Worm (Caenorhabditis elegans) whole organism, L1 larva: ENCODE measurements around the gene C24H11.5.

Experiments used
- C04F5.9 ChIP-seq: sonication (generic microtip); optimal IDR thresholded peaks from 2 replicates; lab custom pipeline; 2016; ENCODE audit warnings: missing genetic modification characterization, missing compliant biosample characterization
- F16B12.6 ChIP-seq: fragments of 150-350 bp; optimal IDR thresholded peaks from 2 replicates; lab custom pipeline; 2014; ENCODE audit warnings: missing biosample characterization, missing genetic modification characterization
- Y116A8C.19 ChIP-seq: sonication (generic microtip); optimal IDR thresholded peaks from 2 replicates; lab custom pipeline; 2016; ENCODE audit warnings: missing compliant biosample characterization, missing genetic modification characterization, borderline replicate concordance
- alr-1 ChIP-seq: fragments of 200-800 bp; sonication (Bioruptor generic); optimal IDR thresholded peaks from 2 replicates; lab custom pipeline; 2018; ENCODE audit warnings: borderline replicate concordance, mild to moderate bottlenecking, missing genetic modification characterization, missing compliant biosample characterization
- aly-2 ChIP-seq: fragments of 150-350 bp; optimal IDR thresholded peaks from 2 replicates; lab custom pipeline; 2014; ENCODE audit warnings: missing biosample characterization, missing genetic modification characterization
- blmp-1 ChIP-seq: fragments of 150-350 bp; optimal IDR thresholded peaks from 2 replicates; lab custom pipeline; 2014; ENCODE audit warnings: missing biosample characterization, missing genetic modification characterization
- ceh-8 ChIP-seq: fragments of 200-800 bp; sonication (Bioruptor generic); optimal IDR thresholded peaks from 2 replicates; lab custom pipeline; 2018; ENCODE audit warnings: mild to moderate bottlenecking, missing genetic modification characterization, moderate library complexity, missing compliant biosample characterization
- ceh-82 ChIP-seq, 3 experiments: fragments of 150-350 bp in 1 of 3; sonication (generic microtip) in 2 of 3; optimal IDR thresholded peaks; 2 replicates each; lab custom pipeline; 2014 to 2017; ENCODE audit warnings: missing biosample characterization in 3 of 3, missing genetic modification characterization in 3 of 3
- ces-1 ChIP-seq: fragments of 150-350 bp; optimal IDR thresholded peaks from 2 replicates; lab custom pipeline; 2014; ENCODE audit warnings: missing biosample characterization, missing genetic modification reagents, missing genetic modification characterization
- dpl-1 ChIP-seq, 3 experiments: fragments of 150-350 bp in 2 of 3; sonication (generic microtip) in 1 of 3; optimal IDR thresholded peaks; 2 replicates each; lab custom pipeline; 2014 to 2017; ENCODE audit warnings: missing biosample characterization in 3 of 3, missing genetic modification characterization in 3 of 3, missing genetic modification reagents in 3 of 3
- dsc-1 ChIP-seq: sonication (generic microtip); optimal IDR thresholded peaks from 2 replicates; lab custom pipeline; 2016; ENCODE audit warnings: mild to moderate bottlenecking, missing genetic modification characterization, missing compliant biosample characterization
- efl-1 ChIP-seq, 4 experiments: fragments of 150-350 bp; optimal IDR thresholded peaks in 3 of 4; peaks in 1 of 4; 1 replicate in 1 of 4; 2 replicates in 3 of 4; lab custom pipeline; 2014; ENCODE audit warnings: missing biosample characterization in 2 of 4, missing genetic modification characterization in 2 of 4, missing genetic modification reagents in 2 of 4
- efl-3 ChIP-seq: fragments of 200-800 bp; sonication (Bioruptor generic); optimal IDR thresholded peaks from 2 replicates; lab custom pipeline; 2018; ENCODE audit warnings: mild to moderate bottlenecking, missing genetic modification characterization, missing compliant biosample characterization
- egl-27 ChIP-seq, 2 experiments: fragments of 150-350 bp in 1 of 2; sonication (generic microtip); optimal IDR thresholded peaks; 3 replicates each; lab custom pipeline; 2017 to 2018; ENCODE audit warnings: missing biosample characterization in 2 of 2, missing genetic modification characterization in 2 of 2, missing genetic modification reagents in 2 of 2
- fkh-8 ChIP-seq: sonication (generic microtip); optimal IDR thresholded peaks from 2 replicates; lab custom pipeline; 2016; ENCODE audit warnings: mild to moderate bottlenecking, missing genetic modification characterization, missing compliant biosample characterization
- grh-1 ChIP-seq: fragments of 200-800 bp; sonication (Bioruptor generic); IDR thresholded peaks from 2 replicates; pipeline ENCODE4 v1.3.6; 2022; ENCODE audit warnings: missing genetic modification reagents, missing genetic modification characterization, missing compliant biosample characterization
- hlh-17 ChIP-seq: fragments of 200-800 bp; sonication (Bioruptor generic); optimal IDR thresholded peaks from 2 replicates; lab custom pipeline; 2018; ENCODE audit warnings: missing genetic modification characterization, mild to moderate bottlenecking, missing compliant biosample characterization, moderate library complexity, borderline replicate concordance
- hlh-4 ChIP-seq: sonication (generic microtip); optimal IDR thresholded peaks from 2 replicates; lab custom pipeline; 2016; ENCODE audit warnings: mild to moderate bottlenecking, missing genetic modification characterization, missing compliant biosample characterization
- hpl-2 ChIP-seq: fragments of 150-350 bp; optimal IDR thresholded peaks from 2 replicates; lab custom pipeline; 2014; ENCODE audit warnings: missing biosample characterization, missing genetic modification reagents, missing genetic modification characterization
- isw-1 ChIP-seq: fragments of 200-800 bp; sonication (Bioruptor generic); IDR thresholded peaks from 2 replicates; pipeline ENCODE4 v1.3.6; 2022; ENCODE audit warnings: missing genetic modification characterization, missing compliant biosample characterization
- lin-13 ChIP-seq: fragments of 150-350 bp; optimal IDR thresholded peaks from 2 replicates; lab custom pipeline; 2014; ENCODE audit warnings: missing biosample characterization, missing genetic modification reagents, missing genetic modification characterization
- lin-15B ChIP-seq: fragments of 150-350 bp; sonication (generic microtip); optimal IDR thresholded peaks from 3 replicates; lab custom pipeline; 2014; ENCODE audit warnings: missing biosample characterization, missing genetic modification characterization
- lin-39 ChIP-seq: fragments of 150-350 bp; optimal IDR thresholded peaks from 2 replicates; lab custom pipeline; 2014; ENCODE audit warnings: missing biosample characterization, missing genetic modification reagents, missing genetic modification characterization
- lsy-2 ChIP-seq, 2 experiments: fragments of 150-350 bp; optimal IDR thresholded peaks; 2 replicates each; lab custom pipeline; 2014; ENCODE audit warnings: missing biosample characterization in 2 of 2, missing genetic modification characterization in 2 of 2
- mdl-1 ChIP-seq, 2 experiments: fragments of 150-350 bp; optimal IDR thresholded peaks; 2 replicates each; lab custom pipeline; 2014 to 2017; ENCODE audit warnings: missing biosample characterization in 2 of 2, missing genetic modification characterization in 2 of 2, inconsistent platforms in 1 of 2
- mef-2 ChIP-seq: fragments of 150-350 bp; optimal IDR thresholded peaks from 2 replicates; lab custom pipeline; 2014; ENCODE audit warnings: missing biosample characterization, missing genetic modification characterization
- nhr-11 ChIP-seq: fragments of 150-350 bp; optimal IDR thresholded peaks from 2 replicates; lab custom pipeline; 2014; ENCODE audit warnings: missing biosample characterization, missing genetic modification characterization
- nhr-12 ChIP-seq: sonication (generic microtip); optimal IDR thresholded peaks from 2 replicates; lab custom pipeline; 2017; ENCODE audit warnings: missing biosample characterization, missing genetic modification characterization
- nhr-237 ChIP-seq: fragments of 150-350 bp; optimal IDR thresholded peaks from 2 replicates; lab custom pipeline; 2014; ENCODE audit warnings: missing biosample characterization, missing genetic modification characterization
- nhr-47 ChIP-seq: sonication (generic microtip); optimal IDR thresholded peaks from 2 replicates; lab custom pipeline; 2016; ENCODE audit warnings: mild to moderate bottlenecking, missing genetic modification characterization, moderate library complexity, missing compliant biosample characterization
- nhr-71 ChIP-seq: sonication (generic microtip); optimal IDR thresholded peaks from 2 replicates; lab custom pipeline; 2016; ENCODE audit warnings: mild to moderate bottlenecking, missing genetic modification characterization, moderate library complexity, missing compliant biosample characterization
- nhr-90 ChIP-seq: sonication (generic microtip); optimal IDR thresholded peaks from 2 replicates; lab custom pipeline; 2016; ENCODE audit warnings: mild to moderate bottlenecking, missing genetic modification characterization, missing compliant biosample characterization; ENCODE audit not compliant: poor library complexity
- pax-3 ChIP-seq: fragments of 200-800 bp; sonication (Bioruptor generic); optimal IDR thresholded peaks from 2 replicates; lab custom pipeline; 2018; ENCODE audit warnings: mild to moderate bottlenecking, missing genetic modification characterization, moderate library complexity, missing compliant biosample characterization
- skn-1 ChIP-seq: fragments of 150-350 bp; optimal IDR thresholded peaks from 2 replicates; lab custom pipeline; 2014; ENCODE audit warnings: missing biosample characterization, missing genetic modification characterization
- sptf-1 ChIP-seq: fragments of 150-350 bp; optimal IDR thresholded peaks from 2 replicates; lab custom pipeline; 2014; ENCODE audit warnings: missing biosample characterization, missing genetic modification characterization
- swsn-7 ChIP-seq: sonication (generic microtip); optimal IDR thresholded peaks from 2 replicates; lab custom pipeline; 2016; ENCODE audit warnings: missing genetic modification characterization, missing compliant biosample characterization
- unc-30 ChIP-seq: sonication (generic microtip); optimal IDR thresholded peaks from 2 replicates; lab custom pipeline; 2017; ENCODE audit warnings: missing biosample characterization, missing genetic modification characterization
- vab-15 ChIP-seq: sonication (generic microtip); optimal IDR thresholded peaks from 2 replicates; lab custom pipeline; 2017; ENCODE audit warnings: missing genotype, mild to moderate bottlenecking, missing genetic modification characterization, missing compliant biosample characterization
- zag-1 ChIP-seq: fragments of 150-350 bp; optimal IDR thresholded peaks from 2 replicates; lab custom pipeline; 2014; ENCODE audit warnings: missing biosample characterization, missing genetic modification characterization
- zip-4 ChIP-seq: fragments of 200-800 bp; sonication (Bioruptor generic); optimal IDR thresholded peaks from 2 replicates; lab custom pipeline; 2018; ENCODE audit warnings: mild to moderate bottlenecking, missing genetic modification characterization, moderate library complexity, missing compliant biosample characterization
- ztf-4 ChIP-seq: fragments of 150-350 bp; optimal IDR thresholded peaks from 2 replicates; lab custom pipeline; 2014; ENCODE audit warnings: missing biosample characterization, missing genetic modification characterization

The C24H11.5 gene

ce11 chrIII:11780183-11780664 is at the start of gene C24H11.5:
C24H11.5 (plus strand) TSS chrIII:11780233.
- TF ChIP-seq nhr-47 (tag; lab: Kevin White, UChicago), result no peak
- no peak for TF ChIP-seq efl-1 (optimal IDR thresholded peaks at IDR 0.05; lab: Kevin White, UChicago)
- peak in 1 of 2 experiments; percentile 73 for TF ChIP-seq efl-1 (GFP tag; optimal IDR thresholded peaks at IDR 0.05 in 1 of 2; lab: Kevin White, UChicago)

DNA sequence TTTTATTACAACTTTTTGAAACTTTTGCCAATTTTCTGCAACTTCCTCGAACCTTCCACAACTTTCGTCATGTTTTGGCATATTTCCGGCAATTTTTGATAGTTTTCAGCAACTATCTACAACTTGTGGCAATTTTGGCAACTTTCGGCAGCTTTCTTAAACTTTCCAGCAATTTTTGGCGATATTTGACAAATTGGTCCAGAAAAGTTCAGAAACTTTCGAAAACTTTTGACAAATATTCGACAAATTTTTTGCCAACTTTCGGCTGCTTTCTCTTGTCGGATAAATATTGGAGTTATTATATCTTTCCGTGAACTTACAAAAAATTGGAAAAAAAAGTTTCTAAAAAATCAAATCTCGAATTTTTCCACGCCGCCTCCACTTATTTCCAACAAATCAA is 49.7 kb upstream of the C24H11.5 start, which contains the start of gene Y41C4A.18:
Gene Y41C4A.18, plus strand, starts transcription at position 301 of the 400 bp plus-strand sequence.
- TF ChIP-seq isw-1 (GFP tag; lab: Robert Waterston, UW) (no peak), zag-1 (tag; lab: Kevin White, UChicago) (no peak), unc-30 (tag; lab: Kevin White, UChicago) (no peak), C04F5.9 (tag; lab: Kevin White, UChicago) (no peak), dsc-1 (no peak), skn-1 (tag; lab: Kevin White, UChicago) (no peak), alr-1 (tag; lab: Kevin White, UChicago) (no peak), egl-27 (tag; optimal IDR thresholded peaks at IDR 0.05; lab: Kevin White, UChicago) (no peak), lin-13 (GFP tag; lab: Kevin White, UChicago) (no peak), nhr-237 (tag; lab: Kevin White, UChicago) (no peak), nhr-12 (tag; lab: Kevin White, UChicago) (no peak), mdl-1 (tag; optimal IDR thresholded peaks at IDR 0.05; lab: Kevin White, UChicago) (no peak), F16B12.6 (tag; lab: Kevin White, UChicago) (no peak), nhr-47 (tag; lab: Kevin White, UChicago) (no peak), hlh-4 (no peak)

ce11 chrIII:11730850-11731249 is 49.2 kb upstream of the C24H11.5 start:
- TF ChIP-seq nhr-11 (tag; lab: Kevin White, UChicago) (no peak), efl-1 (optimal IDR thresholded peaks at IDR 0.05; lab: Kevin White, UChicago) (no peak), efl-1 (GFP tag; optimal IDR thresholded peaks at IDR 0.05 in 1 of 2; lab: Kevin White, UChicago) (peak in 1 of 2 experiments; percentile 65)

- no peak for TF ChIP-seq isw-1 (GFP tag; lab: Robert Waterston, UW)
- TF ChIP-seq ces-1, result no peak
- no peak for TF ChIP-seq aly-2 (tag; lab: Kevin White, UChicago)
- no peak for TF ChIP-seq ceh-8 (GFP tag; lab: Kevin White, UChicago)
- TF ChIP-seq vab-15 (tag; lab: Kevin White, UChicago), result no peak
- peak; percentile 56 for TF ChIP-seq blmp-1
- TF ChIP-seq nhr-71 (tag; lab: Kevin White, UChicago), result no peak
- no peak for TF ChIP-seq grh-1 (GFP tag; lab: Robert Waterston, UW)
- TF ChIP-seq ceh-82 (tag; optimal IDR thresholded peaks at IDR 0.05; lab: Kevin White, UChicago), result no peak
- TF ChIP-seq nhr-90, result no peak
- TF ChIP-seq efl-1 (optimal IDR thresholded peaks at IDR 0.05; lab: Kevin White, UChicago), result no peak
- TF ChIP-seq efl-1 (GFP tag; optimal IDR thresholded peaks at IDR 0.05 in 1 of 2; lab: Kevin White, UChicago), result peak in 1 of 2 experiments; percentile 69
- no peak for TF ChIP-seq zag-1 (tag; lab: Kevin White, UChicago)
- TF ChIP-seq lin-13 (GFP tag; lab: Kevin White, UChicago), result no peak
- TF ChIP-seq sptf-1 (tag; lab: Kevin White, UChicago), result no peak
- no peak for TF ChIP-seq lsy-2 (tag; optimal IDR thresholded peaks at IDR 0.05; lab: Kevin White, UChicago)
Observed at ce11 chrIII:11731491-11731890, 48.5 kb upstream of the C24H11.5 start.

DNA sequence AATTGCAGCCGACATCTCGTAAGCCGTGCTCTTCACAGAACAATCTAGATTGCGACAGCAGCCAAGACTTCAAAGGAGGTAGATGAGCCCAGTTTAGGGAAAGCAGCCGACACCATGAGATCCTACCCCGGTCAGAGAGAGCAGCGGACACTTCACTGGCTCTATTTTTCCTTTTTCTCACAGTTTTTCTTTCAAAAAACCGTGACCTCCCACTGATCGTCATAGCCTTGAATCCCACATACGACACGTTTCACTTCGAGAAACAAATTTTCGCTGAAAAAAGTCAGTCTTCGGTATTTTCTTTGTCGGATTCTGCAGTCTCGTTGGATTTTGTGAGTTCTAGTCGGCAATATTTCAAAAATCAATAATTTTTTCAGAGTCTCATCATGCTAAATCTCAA is 48.0 kb upstream of the C24H11.5 start, which contains the start of gene Y41C4A.21:
Gene Y41C4A.21, plus strand, starts transcription at position 301 of the 400 bp plus-strand sequence.
- TF ChIP-seq dpl-1 (GFP tag; optimal IDR thresholded peaks at IDR 0.05; lab: Kevin White, UChicago), result no peak
- TF ChIP-seq zip-4 (GFP tag; lab: Kevin White, UChicago), result no peak
- no peak for TF ChIP-seq C04F5.9 (tag; lab: Kevin White, UChicago)
- no peak for TF ChIP-seq lin-15B (tag; lab: Kevin White, UChicago)
- TF ChIP-seq mef-2, result no peak
- no peak for TF ChIP-seq hpl-2
- TF ChIP-seq zag-1 (tag; lab: Kevin White, UChicago), result no peak
- no peak for TF ChIP-seq Y116A8C.19
- no peak for TF ChIP-seq hlh-17 (GFP tag; lab: Kevin White, UChicago)
- no peak for TF ChIP-seq ztf-4 (tag; lab: Kevin White, UChicago)
- no peak for TF ChIP-seq efl-1 (optimal IDR thresholded peaks at IDR 0.05; lab: Kevin White, UChicago)
- TF ChIP-seq efl-1 (GFP tag; optimal IDR thresholded peaks at IDR 0.05 in 1 of 2; lab: Kevin White, UChicago), result no peak
- no peak for TF ChIP-seq ceh-82 (tag; optimal IDR thresholded peaks at IDR 0.05; lab: Kevin White, UChicago)
- TF ChIP-seq fkh-8 (tag; lab: Kevin White, UChicago), result no peak
- no peak for TF ChIP-seq dsc-1
- TF ChIP-seq lin-39 (tag; lab: Kevin White, UChicago), result no peak
- no peak for TF ChIP-seq pax-3 (tag; lab: Kevin White, UChicago)
- TF ChIP-seq swsn-7 (tag; lab: Kevin White, UChicago), result no peak
- TF ChIP-seq efl-3, result no peak
